Worm (Caenorhabditis elegans): ENCODE results near the gene C17B7.8.

- TF ChIP-seq egl-27 (tag; optimal IDR thresholded peaks at IDR 0.05): no peak
- no peak for TF ChIP-seq elt-3 (tag; optimal IDR thresholded peaks at IDR 0.05)
- TF ChIP-seq unc-62 (GFP tag; optimal IDR thresholded peaks at IDR 0.05): no peak
- no peak for TF ChIP-seq snpc-4 (tag; optimal IDR thresholded peaks at IDR 0.05)
- no peak for TF ChIP-seq fkh-2 (tag; optimal IDR thresholded peaks at IDR 0.05)
- no peak for TF ChIP-seq nhr-76 (tag; optimal IDR thresholded peaks at IDR 0.05)
- no peak for TF ChIP-seq nhr-67 (tag; optimal IDR thresholded peaks at IDR 0.05)
- TF ChIP-seq lin-15B (tag; optimal IDR thresholded peaks at IDR 0.05): no peak
- TF ChIP-seq fos-1 (tag; optimal IDR thresholded peaks at IDR 0.05): no peak
- no peak for TF ChIP-seq ceh-82 (tag; optimal IDR thresholded peaks at IDR 0.05)
- TF ChIP-seq fkh-10 (GFP tag; optimal IDR thresholded peaks at IDR 0.05): no peak
- TF ChIP-seq ama-1 (optimal IDR thresholded peaks at IDR 0.05): no peak
- TF ChIP-seq unc-39 (tag; optimal IDR thresholded peaks at IDR 0.05): no peak
- TF ChIP-seq daf-12 (tag; optimal IDR thresholded peaks at IDR 0.05): no peak
Observed at ce11 chrV:3297764-3298163, 26.3 kb downstream of the C17B7.8 start, which contains the start of gene srx-122.

Data from whole organism, L3 larva.